Fruit fly (Drosophila melanogaster) ovary, adult (tissue): ENCODE measurements around the gene Gnpnat.

ENCODE experiments used
- CG17801 ChIP-seq: fragments of 200-800 bp; optimal IDR thresholded peaks from 2 replicates; lab custom pipeline; 2019; ENCODE audit warnings: missing biosample characterization, mild to moderate bottlenecking, missing genetic modification characterization, moderate library complexity; ENCODE audit not compliant: partially characterized antibody

Gene Gnpnat

dm6 chr3R:29748591-29749303 is 10.7 kb downstream of the Gnpnat start, which contains the start of the genes ATPsyngamma and yata:
TSS of gene ATPsyngamma (minus strand) at chr3R:29749163.
TSS of gene yata (plus strand) at chr3R:29749219.
- TF ChIP-seq CG17801: peak; percentile 5

DNA sequence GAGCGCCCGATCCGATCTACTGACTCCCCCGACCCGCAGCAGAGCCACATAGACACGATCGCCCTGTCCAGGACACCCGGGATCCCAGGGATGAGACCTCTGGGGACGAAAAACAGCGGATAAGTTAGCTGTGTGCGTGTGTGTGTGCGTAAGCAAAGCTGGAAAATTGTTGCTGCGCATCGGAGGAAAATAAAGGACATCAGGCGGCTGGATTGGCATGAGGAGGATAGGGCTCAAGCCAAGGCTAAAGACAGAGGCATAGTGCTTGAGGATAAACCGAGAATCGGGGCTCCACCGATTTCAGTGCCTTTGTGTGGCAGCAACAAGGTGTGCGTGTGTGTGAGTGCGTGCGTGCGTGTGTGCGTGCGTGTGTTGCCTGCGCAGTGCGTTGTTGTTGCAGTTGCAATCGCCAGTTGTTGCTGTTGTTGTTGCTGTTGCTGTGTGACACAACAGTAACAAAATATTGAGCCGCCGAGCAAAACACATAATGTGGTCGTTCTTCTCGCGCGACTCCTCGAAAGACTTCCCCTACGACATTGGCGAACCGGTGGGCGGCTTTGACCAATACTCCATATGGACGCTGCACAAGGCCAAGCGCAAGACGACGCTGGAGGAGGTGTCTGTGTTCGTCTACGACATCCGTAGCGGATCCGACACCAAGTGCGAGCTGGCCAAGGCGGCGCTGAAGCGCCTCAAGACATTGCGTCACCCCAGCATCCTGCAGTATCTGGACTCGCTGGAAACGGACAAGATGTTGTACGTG is 11.4 kb downstream of the Gnpnat start:
- TF ChIP-seq CG17801: no peak

dm6 chr3R:29755248-29755647 is 17.2 kb downstream of the Gnpnat start:
- no peak for TF ChIP-seq CG17801

DNA sequence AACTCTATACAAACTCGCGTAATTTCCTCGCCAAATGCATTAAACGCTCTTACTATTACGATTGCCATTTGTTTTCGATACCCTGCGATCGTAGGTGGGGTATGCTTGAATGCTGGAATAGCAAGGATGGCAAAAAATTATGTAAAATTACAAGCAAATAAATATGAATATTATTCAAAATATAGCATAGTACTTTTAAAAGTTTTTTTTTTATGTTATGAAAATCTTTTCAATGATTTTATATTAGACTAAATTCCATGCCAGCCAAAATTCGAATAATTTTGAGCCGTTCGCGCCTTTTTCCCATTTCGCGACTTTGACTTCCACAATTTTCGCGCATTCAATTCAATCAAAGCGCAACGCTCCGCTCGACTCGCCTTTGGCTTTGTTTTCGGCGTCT is 18.1 kb downstream of the Gnpnat start:
- no peak for TF ChIP-seq CG17801

DNA sequence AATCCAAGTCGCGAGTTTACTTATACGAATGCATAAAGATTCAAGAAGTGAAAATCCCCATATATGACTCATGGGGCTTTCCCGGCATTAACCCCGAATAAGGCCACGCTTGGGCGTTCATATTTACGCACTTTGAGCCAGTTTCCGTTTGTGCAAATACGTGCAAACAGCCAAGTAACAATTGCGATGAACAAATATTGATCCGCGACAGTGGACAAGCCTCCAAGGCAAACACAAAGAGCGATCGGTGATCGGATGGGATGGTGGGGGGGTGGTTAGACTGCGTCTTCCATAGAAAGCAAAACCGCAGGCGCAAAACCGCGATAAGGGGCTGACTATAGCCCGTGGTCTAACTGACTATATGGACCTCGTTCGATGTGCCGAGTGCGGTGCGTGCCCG is 19.2 kb downstream of the Gnpnat start:
- no peak for TF ChIP-seq CG17801

DNA sequence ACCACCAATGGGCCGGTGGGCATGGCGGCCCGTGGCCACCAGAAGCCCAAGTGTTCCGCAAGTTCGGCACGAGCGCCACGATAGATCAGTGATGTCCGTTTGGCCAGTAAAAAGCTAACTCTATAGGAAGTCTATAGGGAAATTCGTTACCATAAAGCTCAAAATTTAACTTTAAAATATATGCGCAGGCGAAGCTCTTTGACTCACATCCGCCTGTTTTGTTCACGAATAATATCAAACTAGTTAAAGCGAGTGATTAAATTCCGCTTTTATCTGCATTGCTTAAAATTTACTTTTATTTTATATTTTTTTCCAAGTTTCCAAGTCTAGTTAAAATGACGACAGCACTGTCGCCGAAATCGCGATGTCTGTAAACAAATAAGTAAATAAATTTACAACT is 19.6 kb downstream of the Gnpnat start:
- no peak for TF ChIP-seq CG17801

- TF ChIP-seq CG17801: no peak
These were observed 20.2 kb downstream of the Gnpnat start for dm6 chr3R:29758129-29758733.

DNA sequence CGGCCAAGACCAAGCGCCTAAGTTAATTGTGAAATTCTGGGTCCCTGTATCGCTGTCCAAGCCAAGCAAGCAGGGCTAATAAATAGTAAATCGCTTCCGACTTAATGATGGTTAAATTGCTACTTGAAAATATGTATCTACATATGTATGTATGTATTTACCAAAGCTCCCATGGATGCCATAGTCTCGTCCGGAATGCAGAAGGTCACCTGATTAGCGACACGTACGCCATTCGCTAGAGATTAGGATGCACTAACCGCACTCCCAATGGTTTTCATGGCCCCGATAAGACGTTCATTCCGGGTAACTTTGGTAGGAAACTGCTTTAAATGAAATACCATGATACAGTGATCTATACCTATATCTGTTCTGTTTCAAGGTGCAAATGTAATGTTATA is 20.7 kb downstream of the Gnpnat start:
- no peak for TF ChIP-seq CG17801

DNA sequence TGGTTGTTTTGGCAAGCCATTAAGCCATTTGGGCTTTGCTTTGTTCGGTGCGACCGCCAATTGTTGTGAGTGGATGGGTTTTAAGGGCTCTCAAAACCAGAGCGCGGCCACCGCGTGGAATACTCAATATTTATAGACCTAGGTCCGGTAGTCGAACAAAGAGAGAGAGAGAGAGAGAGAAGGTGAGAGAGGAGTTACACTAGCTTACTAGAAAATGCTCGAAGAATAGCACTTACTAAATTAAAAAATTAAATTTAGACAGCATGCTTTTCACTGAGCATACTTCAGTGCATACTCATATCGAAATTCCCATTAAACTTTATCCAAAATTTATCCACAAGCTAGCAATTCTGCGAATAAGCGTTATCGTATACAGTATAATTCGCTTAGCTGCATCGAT is 22.0 kb downstream of the Gnpnat start:
- no peak for TF ChIP-seq CG17801

dm6 chr3R:29761569-29761968 is 23.5 kb downstream of the Gnpnat start:
- TF ChIP-seq CG17801: no peak

DNA sequence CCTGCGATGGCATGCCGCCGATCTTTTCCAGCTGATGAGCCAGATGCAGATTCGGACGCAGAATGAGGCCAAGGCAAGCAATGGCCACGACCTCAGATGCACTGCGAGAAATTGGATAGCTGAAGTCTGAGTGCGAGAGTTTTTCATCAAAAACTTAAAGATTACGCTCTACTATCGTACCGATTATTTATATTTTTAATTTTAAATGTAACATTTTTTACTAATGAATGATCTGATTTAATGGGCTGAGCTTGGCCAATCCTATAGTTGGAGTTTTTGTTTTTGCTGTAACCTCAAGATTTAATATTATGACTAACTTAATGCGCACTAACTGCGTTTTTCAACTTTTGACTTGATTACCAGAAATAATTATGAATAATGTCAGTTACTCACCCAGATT is 24.2 kb downstream of the Gnpnat start:
- TF ChIP-seq CG17801: no peak

DNA sequence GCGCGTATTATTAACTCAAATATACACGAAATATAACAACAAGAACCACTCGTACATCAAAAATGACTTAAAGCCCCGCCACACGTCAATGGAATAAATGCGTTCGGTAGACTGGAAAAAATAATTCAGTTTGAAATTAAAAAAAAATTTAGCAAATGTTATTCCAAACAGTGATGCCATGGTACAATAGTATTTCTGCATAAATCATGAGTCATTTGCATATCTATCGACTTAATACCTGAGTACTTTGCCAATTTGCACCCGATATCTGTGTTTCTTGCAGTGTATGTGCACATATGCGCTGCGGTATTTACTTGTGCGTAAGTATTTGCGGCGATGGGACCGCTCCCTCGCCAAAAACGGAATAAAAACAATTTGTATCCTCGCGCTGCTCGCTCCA is 25.1 kb downstream of the Gnpnat start:
- peak; percentile 52 for TF ChIP-seq CG17801

DNA sequence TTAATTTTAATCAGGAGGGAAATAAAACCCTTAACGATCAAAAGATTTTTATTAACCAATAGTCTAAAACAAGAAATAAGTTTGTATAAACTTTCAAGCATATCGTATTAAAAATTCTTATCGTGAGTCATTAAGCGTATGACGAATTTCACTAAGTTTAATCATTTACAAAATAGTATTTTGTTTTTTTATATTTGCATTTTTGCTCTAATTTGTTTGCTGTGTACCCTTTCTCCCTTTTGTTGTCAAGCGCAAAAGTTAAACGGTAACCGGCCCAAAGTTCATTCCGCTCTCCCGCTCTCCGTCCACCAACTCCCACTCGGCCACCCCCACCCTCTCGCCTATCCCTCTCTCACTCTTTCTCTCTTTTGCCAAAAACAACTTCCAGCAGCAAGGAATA is 25.7 kb downstream of the Gnpnat start:
- TF ChIP-seq CG17801: no peak

- TF ChIP-seq CG17801: no peak
These were observed 26.4 kb downstream of the Gnpnat start for dm6 chr3R:29764249-29765042.

- no peak for TF ChIP-seq CG17801
These were observed 27.4 kb downstream of the Gnpnat start, which contains the start of gene kay for dm6 chr3R:29765267-29766095. TSS of gene kay (plus strand) at chr3R:29765995.

- TF ChIP-seq CG17801: no peak
These were observed 29.2 kb downstream of the Gnpnat start for dm6 chr3R:29767236-29767635.
